Worm (Caenorhabditis elegans) whole organism, mixed stage, embryonic: ENCODE measurements around the gene fbxb-11.

Experiments
- lsy-2 ChIP-seq: fragments of 150-350 bp; optimal IDR thresholded peaks from 2 replicates; lab custom pipeline; 2014; ENCODE audit warnings: missing biosample characterization, missing genetic modification characterization
- nhr-76 ChIP-seq: sonication (generic microtip); optimal IDR thresholded peaks from 2 replicates; lab custom pipeline; 2017; ENCODE audit warnings: missing biosample characterization, missing genetic modification characterization

ce11 chrII:1719153-1719552 is 5.3 kb upstream of the fbxb-11 start, which contains the start of gene fbxb-48:
- no peak for TF ChIP-seq lsy-2 (tag; lab: Kevin White, UChicago)
- no peak for TF ChIP-seq nhr-76 (tag; lab: Kevin White, UChicago)
